Fruit fly (Drosophila melanogaster): ENCODE data around the gene Cog8.
A peak's percentile ranks its signal among the peaks of the same experiment; 100 is the strongest.

Gene Cog8

dm6 chr2L:11531520-11531919 is 32.8 kb upstream of the Cog8 start, which contains the start of gene CG34162:
TSS of gene CG34162 (plus strand) at chr2L:11531820.
- no peak for TF ChIP-seq CG1233 (GFP tag; optimal IDR thresholded peaks at IDR 0.05)
- no peak for TF ChIP-seq h (optimal IDR thresholded peaks at IDR 0.05)

DNA sequence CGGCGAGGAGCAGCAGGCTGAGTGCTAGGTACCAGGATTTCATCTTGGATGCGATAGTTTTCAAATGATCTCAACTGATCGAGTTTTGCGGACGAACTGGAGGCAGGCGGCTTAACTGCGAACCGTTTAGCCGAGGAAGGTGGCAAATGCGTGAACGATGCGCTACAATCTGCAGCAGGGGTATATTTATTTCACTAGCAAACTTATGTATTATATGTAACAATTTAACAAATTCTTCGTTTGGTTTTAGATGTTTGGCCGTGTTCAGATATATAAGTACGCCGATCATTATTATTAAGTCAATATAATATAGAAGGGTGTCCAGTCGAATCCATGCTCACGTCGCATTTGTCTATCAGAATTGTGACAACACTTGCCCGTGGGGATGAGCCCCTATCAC is 32.2 kb upstream of the Cog8 start, which contains the start of gene CG31706:
Gene CG31706 (minus strand): TSS at position 101 of the 400 bp plus-strand sequence.
- TF ChIP-seq slbo (GFP tag; IDR thresholded peaks at IDR 0.05), result peak; percentile 10; the same call in 1 of the 2 replicates
- TF ChIP-seq jing (GFP tag; optimal IDR thresholded peaks at IDR 0.05), result no peak
- TF ChIP-seq CG10274 (GFP tag; optimal IDR thresholded peaks at IDR 0.05), result peak; percentile 31
- no peak for TF ChIP-seq gce (GFP tag; IDR thresholded peaks at IDR 0.05)

- TF ChIP-seq Hr39 (optimal IDR thresholded peaks at IDR 0.05) (no peak), cato (GFP tag; optimal IDR thresholded peaks at IDR 0.05; ENCODE audit: borderline replicate concordance) (no peak), CG11695 (GFP tag; IDR thresholded peaks at IDR 0.05) (peak; percentile 36; the same call in 1 of the 3 replicates), MBD-R2 (GFP tag; IDR thresholded peaks at IDR 0.05) (no peak; the same call in 1 of the 2 replicates), unc-4 (GFP tag; IDR thresholded peaks at IDR 0.05; ENCODE audit: partially characterized antibody) (no peak), pnt (GFP tag; optimal IDR thresholded peaks at IDR 0.05) (no peak), CG4854 (GFP tag; optimal IDR thresholded peaks at IDR 0.05) (no peak), pho (GFP tag; optimal IDR thresholded peaks at IDR 0.05) (no peak), sob (GFP tag; IDR thresholded peaks at IDR 0.05) (peak; percentile 47; the same call in 1 of the 2 replicates), bab2 (GFP tag; optimal IDR thresholded peaks at IDR 0.05) (no peak), sug (tag; optimal IDR thresholded peaks at IDR 0.05) (peak; percentile 4), h (optimal IDR thresholded peaks at IDR 0.05) (no peak), lov (optimal IDR thresholded peaks at IDR 0.05) (no peak), lov (GFP tag; IDR thresholded peaks at IDR 0.05) (no peak), Dbx (GFP tag; IDR thresholded peaks at IDR 0.05) (peak; percentile 48; the same call in 1 of the 3 replicates), Eip74EF (GFP tag; optimal IDR thresholded peaks at IDR 0.05) (no peak), lola (GFP tag; optimal IDR thresholded peaks at IDR 0.05) (no peak), her (GFP tag; optimal IDR thresholded peaks at IDR 0.05) (no peak), eve (GFP tag; optimal IDR thresholded peaks at IDR 0.05) (no peak), usp (GFP tag; optimal IDR thresholded peaks at IDR 0.05) (no peak), tin (GFP tag; optimal IDR thresholded peaks at IDR 0.05) (peak; percentile 35), H2.0 (GFP tag; IDR thresholded peaks at IDR 0.05) (no peak), CG4424 (GFP tag; optimal IDR thresholded peaks at IDR 0.05) (peak; percentile 34), eyg (GFP tag; optimal IDR thresholded peaks at IDR 0.05) (no peak), Nf-YC (tag; optimal IDR thresholded peaks at IDR 0.05) (no peak), CG7745 (tag; optimal IDR thresholded peaks at IDR 0.05) (no peak), sc (optimal IDR thresholded peaks at IDR 0.05) (no peak), sc (GFP tag; optimal IDR thresholded peaks at IDR 0.05) (no peak), dm (GFP tag; optimal IDR thresholded peaks at IDR 0.05) (no peak), MTF-1 (GFP tag; optimal IDR thresholded peaks at IDR 0.05; ENCODE audit: borderline replicate concordance) (no peak), scrt (GFP tag; optimal IDR thresholded peaks at IDR 0.05) (no peak), CG4707 (GFP tag; optimal IDR thresholded peaks at IDR 0.05) (no peak), Xrp1 (GFP tag; IDR thresholded peaks at IDR 0.05) (no peak), ro (GFP tag; IDR thresholded peaks at IDR 0.05) (no peak), CG10366 (GFP tag; IDR thresholded peaks at IDR 0.05) (no peak), Ets65A (GFP tag) (peak; percentile 95), CG8359 (GFP tag; optimal IDR thresholded peaks at IDR 0.05; ENCODE audit: borderline replicate concordance) (no peak), Stat92E (GFP tag; optimal IDR thresholded peaks at IDR 0.05) (no peak), CG17328 (GFP tag; IDR thresholded peaks at IDR 0.05) (0 out of 2 replicates have a peak, but pooled peaks have one; percentile 17), CG9727 (GFP tag; optimal IDR thresholded peaks at IDR 0.05) (peak; percentile 72), crc (GFP tag; optimal IDR thresholded peaks at IDR 0.05) (no peak), CG14050 (GFP tag; IDR thresholded peaks at IDR 0.05) (peak; percentile 42; the same call in 2 of the 3 replicates), br (optimal IDR thresholded peaks at IDR 0.05) (no peak), fd3F (GFP tag; optimal IDR thresholded peaks at IDR 0.05) (peak; percentile 39)
Measured at dm6 chr2L:11528129-11528589, 29.4 kb upstream of the Cog8 start, which contains the start of gene CG31705. TSS of gene CG31705 (minus strand) at chr2L:11528205.
